Worm (Caenorhabditis elegans) whole organism, L2 larva: ENCODE data around the gene F22F4.5.

Experiments used
- C34F6.9 ChIP-seq: fragments of 150-350 bp; optimal IDR thresholded peaks from 2 replicates; lab custom pipeline; 2014; ENCODE audit warnings: missing biosample characterization, missing genetic modification characterization
- F13H6.1 ChIP-seq: sonication (generic microtip); optimal IDR thresholded peaks from 2 replicates; lab custom pipeline; 2016; ENCODE audit warnings: missing genetic modification characterization, missing compliant biosample characterization
- R02D3.7 ChIP-seq: fragments of 150-350 bp; optimal IDR thresholded peaks from 2 replicates; lab custom pipeline; 2014; ENCODE audit warnings: missing biosample characterization, missing genetic modification characterization
- Y55F3AM.14 ChIP-seq: fragments of 200-800 bp; sonication (Bioruptor generic); optimal IDR thresholded peaks from 2 replicates; lab custom pipeline; 2018; ENCODE audit warnings: mild to moderate bottlenecking, missing genetic modification characterization, missing compliant biosample characterization
- ZK546.5 ChIP-seq: sonication (generic microtip); optimal IDR thresholded peaks from 2 replicates; lab custom pipeline; 2017; ENCODE audit warnings: missing biosample characterization, missing genetic modification characterization
- alr-1 ChIP-seq: fragments of 150-350 bp; optimal IDR thresholded peaks from 2 replicates; lab custom pipeline; 2014; ENCODE audit warnings: missing biosample characterization, missing genetic modification characterization
- aly-2 ChIP-seq: fragments of 150-350 bp; optimal IDR thresholded peaks from 2 replicates; lab custom pipeline; 2014; ENCODE audit warnings: missing biosample characterization, missing genetic modification characterization
- ama-1 ChIP-seq: fragments of 150-350 bp; optimal IDR thresholded peaks from 2 replicates; lab custom pipeline; 2018; ENCODE audit warnings: inconsistent platforms
- blmp-1 ChIP-seq: sonication (generic microtip); optimal IDR thresholded peaks from 2 replicates; lab custom pipeline; 2017; ENCODE audit warnings: missing genetic modification characterization, mild to moderate bottlenecking, missing compliant biosample characterization, antibody characterized with exemption, moderate library complexity; ENCODE audit not compliant: insufficient read depth
- ceh-16 ChIP-seq: fragments of 150-350 bp; optimal IDR thresholded peaks from 2 replicates; lab custom pipeline; 2014; ENCODE audit warnings: missing biosample characterization, missing genetic modification characterization
- ceh-82 ChIP-seq: fragments of 150-350 bp; optimal IDR thresholded peaks from 2 replicates; lab custom pipeline; 2014; ENCODE audit warnings: missing biosample characterization, missing genetic modification characterization
- crh-2 ChIP-seq: sonication (generic microtip); optimal IDR thresholded peaks from 2 replicates; lab custom pipeline; 2017; ENCODE audit warnings: missing biosample characterization, missing genetic modification characterization
- dmd-4 ChIP-seq: sonication (generic microtip); optimal IDR thresholded peaks from 2 replicates; lab custom pipeline; 2017; ENCODE audit warnings: missing biosample characterization, missing genetic modification characterization
- egl-27 ChIP-seq: sonication (generic microtip); optimal IDR thresholded peaks from 3 replicates; lab custom pipeline; 2017; ENCODE audit warnings: missing biosample characterization, missing genetic modification reagents, missing genetic modification characterization
- elt-1 ChIP-seq: fragments of 150-350 bp; optimal IDR thresholded peaks from 2 replicates; lab custom pipeline; 2014; ENCODE audit warnings: missing biosample characterization, missing genetic modification characterization
- elt-3 ChIP-seq: sonication (generic microtip); optimal IDR thresholded peaks from 2 replicates; lab custom pipeline; 2017; ENCODE audit warnings: missing biosample characterization, missing genetic modification characterization
- fos-1 ChIP-seq: fragments of 150-350 bp; optimal IDR thresholded peaks from 2 replicates; lab custom pipeline; 2014; ENCODE audit warnings: missing biosample characterization, missing genetic modification characterization
- gmeb-1 ChIP-seq: fragments of 150-350 bp; optimal IDR thresholded peaks from 2 replicates; lab custom pipeline; 2014; ENCODE audit warnings: missing biosample characterization, missing genetic modification characterization
- lin-11 ChIP-seq: fragments of 150-350 bp; sonication (generic microtip); optimal IDR thresholded peaks from 2 replicates; lab custom pipeline; 2014; ENCODE audit warnings: missing biosample characterization, missing genetic modification characterization, inconsistent platforms, mixed read lengths
- lin-13 ChIP-seq: fragments of 150-350 bp; optimal IDR thresholded peaks from 2 replicates; lab custom pipeline; 2014; ENCODE audit warnings: missing biosample characterization, missing genetic modification reagents, missing genetic modification characterization
- lin-39 ChIP-seq: fragments of 150-350 bp; optimal IDR thresholded peaks from 2 replicates; lab custom pipeline; 2014; ENCODE audit warnings: missing biosample characterization, missing genetic modification reagents, missing genetic modification characterization
- lsy-2 ChIP-seq, 2 experiments: fragments of 150-350 bp in 1 of 2; sonication (generic microtip) in 1 of 2; optimal IDR thresholded peaks; 2 replicates each; lab custom pipeline; 2014 to 2017; ENCODE audit warnings: missing biosample characterization in 2 of 2, missing genetic modification characterization in 2 of 2
- mab-5 ChIP-seq: fragments of 150-350 bp; optimal IDR thresholded peaks from 2 replicates; lab custom pipeline; 2014; ENCODE audit warnings: missing biosample characterization, missing genetic modification characterization
- mbf-1 ChIP-seq: sonication (generic microtip); optimal IDR thresholded peaks from 2 replicates; lab custom pipeline; 2017; ENCODE audit warnings: missing biosample characterization, missing genetic modification characterization
- mdl-1 ChIP-seq, 2 experiments: fragments of 150-350 bp in 1 of 2; sonication (generic microtip) in 1 of 2; optimal IDR thresholded peaks; 2 replicates each; lab custom pipeline; 2017; ENCODE audit warnings: missing biosample characterization in 2 of 2, missing genetic modification characterization in 2 of 2
- nhr-10 ChIP-seq: sonication (generic microtip); optimal IDR thresholded peaks from 2 replicates; lab custom pipeline; 2017; ENCODE audit warnings: missing biosample characterization, missing genetic modification characterization
- nhr-11 ChIP-seq: fragments of 150-350 bp; optimal IDR thresholded peaks from 2 replicates; lab custom pipeline; 2014; ENCODE audit warnings: missing biosample characterization, missing genetic modification characterization
- nhr-12 ChIP-seq: fragments of 150-350 bp; optimal IDR thresholded peaks from 2 replicates; lab custom pipeline; 2014; ENCODE audit warnings: missing biosample characterization, missing genetic modification characterization
- nhr-129 ChIP-seq: fragments of 150-350 bp; optimal IDR thresholded peaks from 2 replicates; lab custom pipeline; 2014; ENCODE audit warnings: missing biosample characterization, missing genetic modification characterization
- nhr-21 ChIP-seq: fragments of 150-350 bp; optimal IDR thresholded peaks from 2 replicates; lab custom pipeline; 2014; ENCODE audit warnings: missing biosample characterization, missing genetic modification characterization
- nhr-23 ChIP-seq: fragments of 150-350 bp; optimal IDR thresholded peaks from 2 replicates; lab custom pipeline; 2014; ENCODE audit warnings: missing biosample characterization, missing genetic modification reagents, missing genetic modification characterization
- nhr-237 ChIP-seq: fragments of 150-350 bp; optimal IDR thresholded peaks from 2 replicates; lab custom pipeline; 2014; ENCODE audit warnings: missing biosample characterization, missing genetic modification characterization
- nhr-25 ChIP-seq: fragments of 150-350 bp; sonication (generic microtip); optimal IDR thresholded peaks from 3 replicates; lab custom pipeline; 2014; ENCODE audit warnings: missing biosample characterization, missing genetic modification characterization
- nhr-6 ChIP-seq: fragments of 150-350 bp; optimal IDR thresholded peaks from 2 replicates; lab custom pipeline; 2014; ENCODE audit warnings: missing biosample characterization, missing genetic modification characterization
- nhr-77 ChIP-seq: fragments of 150-350 bp; optimal IDR thresholded peaks from 2 replicates; lab custom pipeline; 2014; ENCODE audit warnings: missing biosample characterization, missing genetic modification characterization
- peb-1 ChIP-seq: fragments of 150-350 bp; optimal IDR thresholded peaks from 2 replicates; lab custom pipeline; 2014; ENCODE audit warnings: missing biosample characterization, missing genetic modification characterization
- sem-4 ChIP-seq: fragments of 150-350 bp; optimal IDR thresholded peaks from 2 replicates; lab custom pipeline; 2014; ENCODE audit warnings: missing biosample characterization, missing genetic modification reagents, missing genetic modification characterization
- skn-1 ChIP-seq: sonication (generic microtip); optimal IDR thresholded peaks from 2 replicates; lab custom pipeline; 2017; ENCODE audit warnings: missing biosample characterization, missing genetic modification characterization
- sma-3 ChIP-seq: sonication (generic microtip); optimal IDR thresholded peaks from 2 replicates; lab custom pipeline; 2016; ENCODE audit warnings: missing genetic modification reagents, missing genetic modification characterization, missing compliant biosample characterization
- sma-9 ChIP-seq, 2 experiments: fragments of 150-350 bp in 1 of 2; sonication (generic microtip) in 1 of 2; optimal IDR thresholded peaks; 2 replicates each; lab custom pipeline; 2014 to 2016; ENCODE audit warnings: missing genetic modification characterization in 2 of 2, mild to moderate bottlenecking in 1 of 2, missing biosample characterization in 1 of 2, missing compliant biosample characterization in 1 of 2, missing genetic modification reagents in 1 of 2, moderate library complexity in 1 of 2
- snpc-4 ChIP-seq: fragments of 150-350 bp; optimal IDR thresholded peaks from 2 replicates; lab custom pipeline; 2014; ENCODE audit warnings: missing biosample characterization, missing genetic modification characterization
- unc-39 ChIP-seq: fragments of 150-350 bp; optimal IDR thresholded peaks from 2 replicates; lab custom pipeline; 2014; ENCODE audit warnings: missing biosample characterization, missing genetic modification characterization
- unc-55 ChIP-seq: fragments of 150-350 bp; sonication (generic microtip); optimal IDR thresholded peaks from 3 replicates; lab custom pipeline; 2014; ENCODE audit warnings: missing biosample characterization, missing genetic modification reagents, missing genetic modification characterization
- unc-62 ChIP-seq: fragments of 150-350 bp; optimal IDR thresholded peaks from 2 replicates; lab custom pipeline; 2014; ENCODE audit warnings: missing biosample characterization, missing genetic modification reagents, missing genetic modification characterization
- zag-1 ChIP-seq: fragments of 150-350 bp; optimal IDR thresholded peaks from 2 replicates; lab custom pipeline; 2014; ENCODE audit warnings: missing biosample characterization, missing genetic modification characterization
- ztf-1 ChIP-seq: fragments of 200-800 bp; sonication (Bioruptor generic); conservative IDR thresholded peaks from 2 replicates; pipeline ENCODE4 v1.3.6; 2022; ENCODE audit warnings: missing genetic modification characterization, missing compliant biosample characterization
- ztf-11 ChIP-seq: sonication (generic microtip); optimal IDR thresholded peaks from 2 replicates; lab custom pipeline; 2017; ENCODE audit warnings: missing biosample characterization, missing genetic modification characterization
- ztf-4 ChIP-seq: fragments of 150-350 bp; optimal IDR thresholded peaks from 2 replicates; lab custom pipeline; 2014; ENCODE audit warnings: missing biosample characterization, missing genetic modification characterization

F22F4.5 gene

ce11 chrX:5992770-5993169, at the start of gene F22F4.5:
Gene F22F4.5 (minus strand): TSS chrX:5992870.
- TF ChIP-seq unc-39 (tag; lab: Kevin White, UChicago) (no peak), lin-39 (no peak), blmp-1 (tag; lab: Kevin White, UChicago) (no peak), alr-1 (tag; lab: Kevin White, UChicago) (no peak), lsy-2 (tag; optimal IDR thresholded peaks at IDR 0.05; lab: Kevin White, UChicago) (no peak), elt-1 (tag; lab: Kevin White, UChicago) (no peak)

- TF ChIP-seq nhr-77 (tag; lab: Kevin White, UChicago), result no peak
- TF ChIP-seq lsy-2 (tag; optimal IDR thresholded peaks at IDR 0.05; lab: Kevin White, UChicago), result peak in 1 of 2 experiments; percentile 68
- peak; percentile 86 for TF ChIP-seq sem-4
- TF ChIP-seq alr-1 (tag; lab: Kevin White, UChicago), result no peak
- TF ChIP-seq fos-1 (tag; lab: Kevin White, UChicago), result peak; percentile 75
- TF ChIP-seq dmd-4, result no peak
- no peak for TF ChIP-seq ztf-1 (GFP tag; lab: Robert Waterston, UW)
- peak; percentile 4 for TF ChIP-seq mab-5 (tag; lab: Kevin White, UChicago)
- peak; percentile 44 for TF ChIP-seq C34F6.9 (tag; lab: Kevin White, UChicago)
- TF ChIP-seq gmeb-1, result peak; percentile 56
- TF ChIP-seq F13H6.1 (tag; lab: Kevin White, UChicago), result peak; percentile 90
- TF ChIP-seq nhr-6 (tag; lab: Kevin White, UChicago), result peak; percentile 74
- TF ChIP-seq aly-2, result no peak
- TF ChIP-seq nhr-25 (tag; lab: Kevin White, UChicago), result peak; percentile 80
- TF ChIP-seq nhr-12 (tag; lab: Kevin White, UChicago), result no peak
- no peak for TF ChIP-seq nhr-237 (tag; lab: Kevin White, UChicago)
- TF ChIP-seq egl-27 (tag; lab: Kevin White, UChicago), result peak; percentile 75
- no peak for TF ChIP-seq skn-1 (tag; lab: Kevin White, UChicago)
- no peak for TF ChIP-seq lin-11
- peak; percentile 78 for TF ChIP-seq ztf-4 (tag; lab: Kevin White, UChicago)
- TF ChIP-seq ztf-11 (tag; lab: Kevin White, UChicago), result no peak
- TF ChIP-seq nhr-23 (tag; lab: Kevin White, UChicago), result no peak
- no peak for TF ChIP-seq elt-1 (tag; lab: Kevin White, UChicago)
- no peak for TF ChIP-seq unc-62
- no peak for TF ChIP-seq R02D3.7 (tag; lab: Kevin White, UChicago)
- peak; percentile 75 for TF ChIP-seq ama-1
- TF ChIP-seq mbf-1 (tag; lab: Kevin White, UChicago), result no peak
- no peak for TF ChIP-seq peb-1 (tag; lab: Kevin White, UChicago)
- peak in 1 of 2 experiments; percentile 26 for TF ChIP-seq mdl-1 (tag; optimal IDR thresholded peaks at IDR 0.05; lab: Kevin White, UChicago)
- no peak for TF ChIP-seq elt-3 (tag; lab: Kevin White, UChicago)
- peak; percentile 86 for TF ChIP-seq sma-9 (GFP tag; optimal IDR thresholded peaks at IDR 0.05; lab: Kevin White, UChicago)
- no peak for TF ChIP-seq sma-9 (tag; optimal IDR thresholded peaks at IDR 0.05; lab: Kevin White, UChicago)
- TF ChIP-seq ceh-82 (tag; lab: Kevin White, UChicago), result no peak
- peak; percentile 10 for TF ChIP-seq unc-55 (GFP tag; lab: Kevin White, UChicago)
- no peak for TF ChIP-seq lin-39
- peak; percentile 24 for TF ChIP-seq Y55F3AM.14
- TF ChIP-seq ceh-16 (tag; lab: Kevin White, UChicago), result no peak
- TF ChIP-seq snpc-4 (tag; lab: Kevin White, UChicago), result no peak
- peak; percentile 64 for TF ChIP-seq lin-13 (GFP tag; lab: Kevin White, UChicago)
- no peak for TF ChIP-seq zag-1
- peak; percentile 59 for TF ChIP-seq blmp-1 (tag; lab: Kevin White, UChicago)
- TF ChIP-seq nhr-10, result peak; percentile 25
- peak; percentile 82 for TF ChIP-seq crh-2 (tag; lab: Kevin White, UChicago)
- peak; percentile 94 for TF ChIP-seq nhr-129 (tag; lab: Kevin White, UChicago)
- TF ChIP-seq sma-3 (GFP tag; lab: Kevin White, UChicago), result peak; percentile 90
- no peak for TF ChIP-seq nhr-11 (tag; lab: Kevin White, UChicago)
- no peak for TF ChIP-seq ZK546.5 (tag; lab: Kevin White, UChicago)
- TF ChIP-seq unc-39 (tag; lab: Kevin White, UChicago), result no peak
- peak; percentile 83 for TF ChIP-seq nhr-21
These were observed 49.4 kb upstream of the F22F4.5 start for ce11 chrX:6041995-6042481.
